Fruit fly (Drosophila melanogaster) whole organism, embryonic: Measurements from ENCODE around the gene CG8292.

Source experiments
- Aef1 ChIP-seq: fragments of 200-800 bp; sonication (Bioruptor generic); IDR thresholded peaks from 3 replicates; pipeline ENCODE4 v1.3.6; 2022; ENCODE audit warnings: missing biosample characterization, missing genetic modification characterization
- CG10431 ChIP-seq: fragments of 200-800 bp; sonication (Bioruptor generic); optimal IDR thresholded peaks from 3 replicates; lab custom pipeline; 2018; ENCODE audit warnings: missing biosample characterization, mild to moderate bottlenecking, missing genetic modification characterization
- CG10979 ChIP-seq: fragments of 200-800 bp; sonication (Bioruptor generic); optimal IDR thresholded peaks from 2 replicates; lab custom pipeline; 2018; ENCODE audit warnings: missing biosample characterization, mild to moderate bottlenecking, missing genetic modification characterization, moderate library complexity
- CG11093 ChIP-seq: fragments of 200-800 bp; sonication (Bioruptor generic); IDR thresholded peaks from 3 replicates; pipeline ENCODE4 v1.3.6; 2022; ENCODE audit warnings: missing biosample characterization, missing genetic modification characterization
- CG11504 ChIP-seq: fragments of 200-800 bp; sonication (Bioruptor generic); optimal IDR thresholded peaks from 3 replicates; lab custom pipeline; 2019; ENCODE audit warnings: missing biosample characterization, mild to moderate bottlenecking, missing genetic modification characterization, moderate library complexity
- CG12659 ChIP-seq: fragments of 200-800 bp; sonication (Bioruptor generic); optimal IDR thresholded peaks from 3 replicates; lab custom pipeline; 2017; ENCODE audit warnings: mild to moderate bottlenecking, missing biosample characterization, missing genetic modification reagents, missing genetic modification characterization
- CG15514 ChIP-seq: fragments of 200-800 bp; sonication (Bioruptor generic); optimal IDR thresholded peaks from 3 replicates; lab custom pipeline; 2017; ENCODE audit warnings: missing biosample characterization, missing genetic modification characterization, mild to moderate bottlenecking, moderate library complexity, missing genetic modification reagents
- CG1603 ChIP-seq: fragments of 200-800 bp; sonication (Bioruptor generic); optimal IDR thresholded peaks from 2 replicates; lab custom pipeline; 2019; ENCODE audit warnings: missing biosample characterization, mild to moderate bottlenecking, missing genetic modification characterization, moderate library complexity
- CG17802 ChIP-seq: fragments of 200-800 bp; sonication (Bioruptor generic); optimal IDR thresholded peaks from 2 replicates; lab custom pipeline; 2018; ENCODE audit warnings: missing biosample characterization, mild to moderate bottlenecking, missing genetic modification characterization, moderate library complexity
- CG18476 ChIP-seq: fragments of 200-800 bp; sonication (Bioruptor generic); optimal IDR thresholded peaks from 2 replicates; lab custom pipeline; 2016; ENCODE audit warnings: missing biosample characterization, mild to moderate bottlenecking, missing genetic modification characterization
- CG18764 ChIP-seq: fragments of 200-800 bp; sonication (Bioruptor generic); optimal IDR thresholded peaks from 3 replicates; lab custom pipeline; 2016; ENCODE audit warnings: missing biosample characterization, missing genetic modification characterization
- CG34376 ChIP-seq: fragments of 200-800 bp; sonication (Bioruptor generic); optimal IDR thresholded peaks from 2 replicates; lab custom pipeline; 2018; ENCODE audit warnings: missing biosample characterization, mild to moderate bottlenecking, missing genetic modification characterization
- CG43689 ChIP-seq: fragments of 200-800 bp; sonication (Bioruptor generic); IDR thresholded peaks from 2 replicates; pipeline ENCODE4 v1.3.6; 2022; ENCODE audit warnings: missing biosample characterization, missing genetic modification characterization
- CG6654 ChIP-seq: fragments of 200-800 bp; sonication (Bioruptor generic); optimal IDR thresholded peaks from 2 replicates; lab custom pipeline; 2017; ENCODE audit warnings: missing biosample characterization, mild to moderate bottlenecking, missing genetic modification characterization
- CG6765 ChIP-seq: fragments of 200-800 bp; sonication (Bioruptor generic); optimal IDR thresholded peaks from 3 replicates; lab custom pipeline; 2017; ENCODE audit warnings: missing biosample characterization, mild to moderate bottlenecking, missing genetic modification characterization
- CG6854 ChIP-seq: fragments of 200-800 bp; sonication (Bioruptor generic); optimal IDR thresholded peaks from 3 replicates; lab custom pipeline; 2017; ENCODE audit warnings: missing biosample characterization, mild to moderate bottlenecking, missing genetic modification characterization
- CG7556 ChIP-seq: fragments of 200-800 bp; sonication (Bioruptor generic); optimal IDR thresholded peaks from 2 replicates; lab custom pipeline; 2017; ENCODE audit warnings: missing biosample characterization, mild to moderate bottlenecking, missing genetic modification characterization
- CG7928 ChIP-seq: fragments of 200-800 bp; sonication (Bioruptor generic); optimal IDR thresholded peaks from 2 replicates; lab custom pipeline; 2017; ENCODE audit warnings: missing biosample characterization, mild to moderate bottlenecking, missing genetic modification characterization
- Dll ChIP-seq: fragments of 200-800 bp; sonication (Bioruptor generic); IDR thresholded peaks from 4 replicates; pipeline ENCODE4 v1.3.6; 2022; ENCODE audit warnings: missing biosample characterization, missing genetic modification characterization; ENCODE audit not compliant: partially characterized antibody
- Ets65A ChIP-seq: fragments of 200-800 bp; sonication (Bioruptor generic); peaks from one replicate; lab custom pipeline; 2016; ENCODE audit warnings: missing biosample characterization, missing genetic modification characterization
- Fer2 ChIP-seq: fragments of 200-800 bp; sonication (Bioruptor generic); optimal IDR thresholded peaks from 2 replicates; lab custom pipeline; 2018; ENCODE audit warnings: missing biosample characterization, mild to moderate bottlenecking, missing genetic modification characterization, moderate library complexity
- HHEX ChIP-seq: fragments of 200-800 bp; sonication (Bioruptor generic); optimal IDR thresholded peaks from 3 replicates; lab custom pipeline; 2017; ENCODE audit warnings: missing biosample characterization, mild to moderate bottlenecking, missing genetic modification characterization, missing genetic modification reagents
- Hr39 ChIP-seq: fragments of >200 bp; optimal IDR thresholded peaks from 2 replicates; lab custom pipeline; 2017
- Pdp1 ChIP-seq, 2 experiments: fragments of 200-800 bp; sonication (Bioruptor generic); optimal IDR thresholded peaks; 3 replicates each; lab custom pipeline; 2016; ENCODE audit warnings: missing biosample characterization in 2 of 2, missing genetic modification characterization in 2 of 2, mild to moderate bottlenecking in 1 of 2, moderate library complexity in 1 of 2
- Ptx1 ChIP-seq: fragments of 200-800 bp; sonication (Bioruptor generic); IDR thresholded peaks from 2 replicates; pipeline ENCODE4 v1.3.6; 2022; ENCODE audit warnings: missing biosample characterization, missing genetic modification characterization
- Sox102F ChIP-seq: fragments of 200-800 bp; sonication (Bioruptor generic); optimal IDR thresholded peaks from 2 replicates; lab custom pipeline; 2018; ENCODE audit warnings: missing biosample characterization, mild to moderate bottlenecking, missing genetic modification characterization, moderate library complexity
- Ssrp ChIP-seq: fragments of 200-800 bp; sonication (Bioruptor generic); optimal IDR thresholded peaks from 2 replicates; lab custom pipeline; 2018; ENCODE audit warnings: missing biosample characterization, mild to moderate bottlenecking, missing genetic modification characterization, moderate library complexity
- Trl ChIP-seq, 3 experiments: fragments of >200 bp in 2 of 3; fragments of 200-800 bp in 1 of 3; sonication (Bioruptor generic) in 1 of 3; optimal IDR thresholded peaks; 2 replicates in 1 of 3; 3 replicates in 2 of 3; lab custom pipeline; 2016 to 2017; ENCODE audit warnings: missing biosample characterization in 1 of 3, missing genetic modification characterization in 1 of 3
- bcd ChIP-seq: fragments of 200-800 bp; sonication (Bioruptor generic); optimal IDR thresholded peaks from 2 replicates; lab custom pipeline; 2017; ENCODE audit warnings: missing biosample characterization, mild to moderate bottlenecking, missing genetic modification characterization
- cas ChIP-seq: fragments of 200-800 bp; sonication (Bioruptor generic); IDR thresholded peaks from 2 replicates; pipeline ENCODE4 v1.3.6; 2022; ENCODE audit warnings: missing biosample characterization, missing genetic modification characterization
- caup ChIP-seq: fragments of 200-800 bp; sonication (Bioruptor generic); optimal IDR thresholded peaks from 3 replicates; lab custom pipeline; 2017; ENCODE audit warnings: missing biosample characterization, mild to moderate bottlenecking, missing genetic modification characterization, moderate library complexity; ENCODE audit not compliant: severe bottlenecking
- crc ChIP-seq: fragments of 200-800 bp; sonication (Bioruptor generic); optimal IDR thresholded peaks from 2 replicates; lab custom pipeline; 2016; ENCODE audit warnings: missing biosample characterization, missing genetic modification characterization
- ewg ChIP-seq: fragments of 200-800 bp; sonication (Bioruptor generic); optimal IDR thresholded peaks from 3 replicates; lab custom pipeline; 2017; ENCODE audit warnings: mild to moderate bottlenecking, missing biosample characterization, missing genetic modification reagents, missing genetic modification characterization
- fd96Cb ChIP-seq: fragments of 200-800 bp; sonication (Bioruptor generic); optimal IDR thresholded peaks from 2 replicates; lab custom pipeline; 2018; ENCODE audit warnings: missing biosample characterization, mild to moderate bottlenecking, missing genetic modification characterization, moderate library complexity
- fru ChIP-seq: fragments of >200 bp; optimal IDR thresholded peaks from 2 replicates; lab custom pipeline; 2017
- gro ChIP-seq: fragments of 200-800 bp; sonication (Bioruptor generic); optimal IDR thresholded peaks from 2 replicates; lab custom pipeline; 2016; ENCODE audit warnings: missing biosample characterization, missing genetic modification characterization
- hth ChIP-seq: fragments of >200 bp; optimal IDR thresholded peaks from 2 replicates; lab custom pipeline; 2017; ENCODE audit warnings: inconsistent platforms
- kah ChIP-seq: fragments of 200-800 bp; sonication (Bioruptor generic); optimal IDR thresholded peaks from 2 replicates; lab custom pipeline; 2018; ENCODE audit warnings: missing biosample characterization, mild to moderate bottlenecking, missing genetic modification characterization
- kay ChIP-seq: fragments of 200-800 bp; sonication (Bioruptor generic); optimal IDR thresholded peaks from 2 replicates; lab custom pipeline; 2016; ENCODE audit warnings: missing biosample characterization, missing genetic modification characterization
- lab ChIP-seq: fragments of 200-800 bp; sonication (Bioruptor generic); optimal IDR thresholded peaks from 3 replicates; lab custom pipeline; 2017; ENCODE audit warnings: missing biosample characterization, missing genetic modification characterization, mild to moderate bottlenecking, moderate library complexity, missing genetic modification reagents
- oc ChIP-seq: fragments of 200-800 bp; sonication (Bioruptor generic); optimal IDR thresholded peaks from 2 replicates; lab custom pipeline; 2018; ENCODE audit warnings: missing biosample characterization, mild to moderate bottlenecking, missing genetic modification characterization, moderate library complexity
- pnt ChIP-seq: fragments of 200-800 bp; sonication (Bioruptor generic); optimal IDR thresholded peaks from 3 replicates; lab custom pipeline; 2016; ENCODE audit warnings: missing biosample characterization, missing genetic modification characterization
- prd ChIP-seq, 3 experiments: fragments of >200 bp in 2 of 3; fragments of 200-800 bp in 1 of 3; sonication (Bioruptor generic) in 1 of 3; optimal IDR thresholded peaks in 2 of 3; IDR thresholded peaks in 1 of 3; 2 replicates in 2 of 3; 3 replicates in 1 of 3; pipeline versions ENCODE4 v1.3.6 to Lab custom; 2017 to 2022; ENCODE audit warnings: missing biosample characterization in 1 of 3, missing genetic modification characterization in 1 of 3
- sc ChIP-seq, 3 experiments: fragments of >200 bp in 2 of 3; fragments of 200-800 bp in 1 of 3; sonication (Bioruptor generic) in 1 of 3; optimal IDR thresholded peaks; 2 replicates in 2 of 3; 3 replicates in 1 of 3; lab custom pipeline; 2017; ENCODE audit warnings: mild to moderate bottlenecking in 1 of 3, missing biosample characterization in 1 of 3, missing genetic modification characterization in 1 of 3, missing genetic modification reagents in 1 of 3
- seq ChIP-seq: fragments of 200-800 bp; sonication (Bioruptor generic); IDR thresholded peaks from 2 replicates; pipeline ENCODE4 v1.3.6; 2022; ENCODE audit warnings: missing biosample characterization, missing genetic modification characterization
- sqz ChIP-seq: fragments of 200-800 bp; sonication (Bioruptor generic); optimal IDR thresholded peaks from 3 replicates; lab custom pipeline; 2018; ENCODE audit warnings: missing biosample characterization, mild to moderate bottlenecking, missing genetic modification characterization
- sr ChIP-seq: fragments of 200-800 bp; sonication (Bioruptor generic); IDR thresholded peaks from 3 replicates; pipeline ENCODE4 v1.3.6; 2022; ENCODE audit warnings: missing biosample characterization, missing genetic modification characterization
- wor ChIP-seq: fragments of 200-800 bp; sonication (Bioruptor generic); IDR thresholded peaks from 2 replicates; pipeline ENCODE4 v1.3.6; 2022; ENCODE audit warnings: missing biosample characterization, missing genetic modification characterization
- zen2 ChIP-seq: fragments of 200-800 bp; sonication (Bioruptor generic); IDR thresholded peaks from 3 replicates; pipeline ENCODE4 v1.3.6; 2022; ENCODE audit warnings: missing biosample characterization, missing genetic modification characterization; ENCODE audit not compliant: partially characterized antibody
- zf30C ChIP-seq: fragments of 200-800 bp; sonication (Bioruptor generic); optimal IDR thresholded peaks from 3 replicates; lab custom pipeline; 2018; ENCODE audit warnings: missing biosample characterization, mild to moderate bottlenecking, missing genetic modification characterization

CG8292 gene

DNA sequence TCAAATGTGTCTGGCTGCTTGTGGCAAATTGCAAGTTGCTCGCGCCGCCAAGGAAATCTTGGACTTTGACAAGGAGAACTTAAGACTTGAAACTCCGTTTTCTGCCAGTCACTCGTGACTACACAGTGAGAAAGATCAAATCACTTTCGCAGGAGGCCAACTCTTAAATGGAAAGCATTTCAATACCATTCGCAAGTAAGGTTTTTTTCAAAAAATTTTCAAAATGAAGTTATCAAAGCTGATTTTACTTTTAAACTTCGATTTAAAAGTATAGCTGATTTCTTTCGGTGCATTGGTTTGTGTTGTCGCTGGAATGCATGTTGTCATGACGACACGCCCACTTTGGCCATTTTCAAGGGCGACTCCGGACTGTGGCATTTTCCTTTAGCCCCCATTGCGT, 14.6 kb upstream of the CG8292 start (continued):
- no peak for TF ChIP-seq HHEX (GFP tag; lab: Kevin White, UChicago)
- TF ChIP-seq Pdp1 (GFP tag; optimal IDR thresholded peaks at IDR 0.05; lab: Kevin White, UChicago) = no peak
- no peak for TF ChIP-seq CG15514 (GFP tag; lab: Kevin White, UChicago)
- no peak for TF ChIP-seq zf30C
- no peak for TF ChIP-seq pnt
- peak; percentile 26 for TF ChIP-seq CG10979 (tag; lab: Kevin White, UChicago)
- no peak for TF ChIP-seq CG11093
- TF ChIP-seq zen2 (GFP tag; lab: Robert Waterston, UW) = no peak
- no peak for TF ChIP-seq CG18476 (GFP tag; lab: Kevin White, UChicago)
- TF ChIP-seq sqz (GFP tag; lab: Kevin White, UChicago) = no peak
- peak; percentile 7 for TF ChIP-seq fd96Cb
- no peak for TF ChIP-seq crc (GFP tag; lab: Kevin White, UChicago)
- no peak for TF ChIP-seq caup
- TF ChIP-seq CG43689 (GFP tag; lab: Robert Waterston, UW) = no peak
- no peak for TF ChIP-seq bcd
- peak; percentile 16 for TF ChIP-seq CG11504 (tag; lab: Kevin White, UChicago)
- TF ChIP-seq fru (lab: Kevin White, UChicago) = no peak
- TF ChIP-seq ewg (GFP tag; lab: Kevin White, UChicago) = no peak
- TF ChIP-seq CG18764 (GFP tag; lab: Kevin White, UChicago) = no peak
- TF ChIP-seq CG17802 = no peak
- no peak for TF ChIP-seq CG6765
- no peak for TF ChIP-seq CG34376 (GFP tag; lab: Kevin White, UChicago)
- TF ChIP-seq Ptx1 (GFP tag; lab: Robert Waterston, UW) = peak; percentile 29; the same call in 1 of the 2 replicates
- TF ChIP-seq CG7556 (GFP tag; lab: Kevin White, UChicago) = no peak
- TF ChIP-seq Fer2 (tag; lab: Kevin White, UChicago) = no peak
- no peak for TF ChIP-seq gro (GFP tag; lab: Kevin White, UChicago)
- TF ChIP-seq sc (optimal IDR thresholded peaks at IDR 0.05; lab: Kevin White, UChicago) = no peak
- TF ChIP-seq sc (GFP tag; optimal IDR thresholded peaks at IDR 0.05; lab: Kevin White, UChicago) = no peak
- no peak for TF ChIP-seq oc
- no peak for TF ChIP-seq CG7928 (GFP tag; lab: Kevin White, UChicago)
- TF ChIP-seq kah (GFP tag; lab: Kevin White, UChicago) = no peak
- no peak for TF ChIP-seq seq (GFP tag; lab: Robert Waterston, UW)
- no peak for TF ChIP-seq hth (lab: Kevin White, UChicago)
- no peak for TF ChIP-seq Aef1 (GFP tag; lab: Robert Waterston, UW)
- TF ChIP-seq kay = no peak
- no peak for TF ChIP-seq prd (optimal IDR thresholded peaks at IDR 0.05; lab: Kevin White, UChicago)
- peak; percentile 52; the same call in 1 of the 3 replicates for TF ChIP-seq prd (GFP tag; IDR thresholded peaks at IDR 0.05; lab: Robert Waterston, UW)
- TF ChIP-seq CG12659 (GFP tag; lab: Kevin White, UChicago) = no peak
- TF ChIP-seq CG1603 (tag; lab: Kevin White, UChicago) = peak; percentile 32
- no peak for TF ChIP-seq cas (GFP tag; lab: Robert Waterston, UW)
- no peak for TF ChIP-seq lab (GFP tag; lab: Kevin White, UChicago)
- TF ChIP-seq Trl (optimal IDR thresholded peaks at IDR 0.05; lab: Kevin White, UChicago) = no peak
- TF ChIP-seq Trl (GFP tag; optimal IDR thresholded peaks at IDR 0.05; lab: Kevin White, UChicago) = no peak
- peak; percentile 80 for TF ChIP-seq Ets65A
- TF ChIP-seq Hr39 (lab: Kevin White, UChicago) = no peak
- no peak for TF ChIP-seq wor (GFP tag; lab: Robert Waterston, UW)
- TF ChIP-seq CG6854 (GFP tag; lab: Kevin White, UChicago) = no peak
- TF ChIP-seq CG6654 (GFP tag; lab: Kevin White, UChicago) = no peak
- TF ChIP-seq Ssrp (tag; lab: Kevin White, UChicago) = no peak
- TF ChIP-seq Dll (GFP tag; lab: Robert Waterston, UW) = no peak
- TF ChIP-seq CG10431 (GFP tag; lab: Kevin White, UChicago) = no peak
- TF ChIP-seq Sox102F (GFP tag; lab: Kevin White, UChicago) = peak; percentile 27
- TF ChIP-seq sr (GFP tag; lab: Robert Waterston, UW) = 0 out of 3 replicates have a peak, but pooled peaks have one; percentile 4
